Worm (Caenorhabditis elegans) whole organism, early embryonic: Measurements from ENCODE around the gene prp-39.
"Not testable (repeated sequence)": the region's sequence is repeated elsewhere in the genome, so short reads cannot be mapped to it uniquely, and the experiment has no call there.

Experiments used
- B0310.2 ChIP-seq: sonication (generic microtip); optimal IDR thresholded peaks from 2 replicates; lab custom pipeline; 2016; ENCODE audit warnings: mild to moderate bottlenecking, missing genetic modification characterization, missing compliant biosample characterization
- F13C5.2 ChIP-seq: sonication (generic microtip); optimal IDR thresholded peaks from 2 replicates; lab custom pipeline; 2017; ENCODE audit warnings: mild to moderate bottlenecking, missing genetic modification characterization, inconsistent platforms, missing compliant biosample characterization
- aly-1 ChIP-seq: sonication (generic microtip); optimal IDR thresholded peaks from 2 replicates; lab custom pipeline; 2016; ENCODE audit warnings: missing genetic modification characterization, missing compliant biosample characterization
- ama-1 ChIP-seq: fragments of 150-350 bp; optimal IDR thresholded peaks from 2 replicates; lab custom pipeline; 2014
- ceh-13 ChIP-seq: fragments of 200-800 bp; sonication (Bioruptor generic); optimal IDR thresholded peaks from 2 replicates; lab custom pipeline; 2018; ENCODE audit warnings: mild to moderate bottlenecking, missing genetic modification characterization, missing compliant biosample characterization
- ceh-36 ChIP-seq: sonication (generic microtip); optimal IDR thresholded peaks from 2 replicates; lab custom pipeline; 2016; ENCODE audit warnings: missing genetic modification characterization, inconsistent platforms, missing compliant biosample characterization
- ets-7 ChIP-seq: sonication (generic microtip); optimal IDR thresholded peaks from 2 replicates; lab custom pipeline; 2016; ENCODE audit warnings: missing genotype, missing genetic modification characterization, missing compliant biosample characterization
- flt-1 ChIP-seq: fragments of 200-800 bp; sonication (Bioruptor generic); IDR thresholded peaks from 2 replicates; pipeline ENCODE4 v1.3.6; 2022; ENCODE audit warnings: missing genetic modification characterization, missing compliant biosample characterization
- hmbx-1 ChIP-seq: sonication (generic microtip); optimal IDR thresholded peaks from 2 replicates; lab custom pipeline; 2016; ENCODE audit warnings: mild to moderate bottlenecking, missing genetic modification characterization, missing compliant biosample characterization
- hmg-4 ChIP-seq: fragments of 200-800 bp; sonication (Bioruptor generic); optimal IDR thresholded peaks from 2 replicates; lab custom pipeline; 2018; ENCODE audit warnings: mild to moderate bottlenecking, missing genetic modification characterization, missing compliant biosample characterization
- hnd-1 ChIP-seq: sonication (generic microtip); optimal IDR thresholded peaks from 2 replicates; lab custom pipeline; 2016; ENCODE audit warnings: missing genetic modification characterization, missing compliant biosample characterization
- pes-1 ChIP-seq: fragments of 200-800 bp; sonication (Bioruptor generic); IDR thresholded peaks from 2 replicates; pipeline ENCODE4 v1.3.6; 2022; ENCODE audit warnings: missing genetic modification reagents, missing genetic modification characterization, missing compliant biosample characterization
- scrt-1 ChIP-seq: fragments of 200-800 bp; sonication (Bioruptor generic); IDR thresholded peaks from 2 replicates; pipeline ENCODE4 v1.3.6; 2022; ENCODE audit warnings: missing genetic modification characterization, missing compliant biosample characterization
- sea-1 ChIP-seq: fragments of 200-800 bp; sonication (Bioruptor generic); conservative IDR thresholded peaks from 2 replicates; pipeline ENCODE4 v1.3.6; 2022; ENCODE audit warnings: missing genetic modification characterization, missing compliant biosample characterization
- tbx-11 ChIP-seq: fragments of 200-800 bp; sonication (Bioruptor generic); IDR thresholded peaks from 2 replicates; pipeline ENCODE4 v1.3.6; 2022; ENCODE audit warnings: missing genetic modification characterization, missing compliant biosample characterization
- tbx-37 ChIP-seq: fragments of 200-800 bp; sonication (Bioruptor generic); conservative IDR thresholded peaks from 2 replicates; pipeline ENCODE4 v1.3.6; 2022; ENCODE audit warnings: missing genetic modification reagents, missing genetic modification characterization, missing compliant biosample characterization
- tra-4 ChIP-seq: sonication (generic microtip); optimal IDR thresholded peaks from 2 replicates; lab custom pipeline; 2017; ENCODE audit warnings: missing genetic modification characterization, missing compliant biosample characterization

The prp-39 gene

ce11 chrV:5677947-5678346 is 4.5 kb downstream of the prp-39 start:
- TF ChIP-seq ama-1 (lab: Kevin White, UChicago) (no peak), tra-4 (tag; lab: Kevin White, UChicago) (no peak), B0310.2 (tag; lab: Kevin White, UChicago) (no peak), tbx-11 (no peak), scrt-1 (GFP tag; lab: Robert Waterston, UW) (no peak)

DNA sequence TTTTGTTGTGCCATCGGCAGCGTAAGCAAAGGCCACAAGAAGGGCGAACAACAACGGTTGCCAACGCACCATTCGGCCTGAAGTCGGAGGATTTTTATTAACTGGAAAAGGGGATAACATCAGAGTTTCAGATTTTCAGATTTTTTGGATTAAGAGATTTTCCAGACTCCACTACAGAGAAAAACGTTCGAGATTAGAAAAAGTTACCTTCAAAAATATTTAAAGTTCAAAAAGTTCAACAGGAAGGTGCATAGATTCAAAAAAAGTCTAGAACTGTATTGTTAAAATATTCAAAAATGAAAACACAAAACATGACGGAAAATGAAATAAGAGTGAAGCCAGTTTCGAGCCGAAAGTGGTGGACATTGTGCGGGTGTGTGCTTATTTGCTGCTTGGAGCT is 6.4 kb downstream of the prp-39 start, which contains the start of gene pqn-13:
pqn-13 (minus strand) TSS at position 101 of the 400 bp plus-strand sequence.
- TF ChIP-seq hmbx-1 (tag; lab: Kevin White, UChicago) (no peak), hnd-1 (tag; lab: Kevin White, UChicago) (no peak), scrt-1 (GFP tag; lab: Robert Waterston, UW) (no peak), tbx-11 (no peak), B0310.2 (tag; lab: Kevin White, UChicago) (no peak), hmg-4 (GFP tag; lab: Kevin White, UChicago) (no peak), tbx-37 (GFP tag; lab: Robert Waterston, UW) (no peak), F13C5.2 (tag; lab: Kevin White, UChicago) (no peak), ceh-13 (GFP tag; lab: Kevin White, UChicago) (no peak), pes-1 (GFP tag; lab: Robert Waterston, UW) (no peak), tra-4 (tag; lab: Kevin White, UChicago) (no peak), ceh-36 (tag; lab: Kevin White, UChicago) (no peak)

- no peak for TF ChIP-seq ceh-36 (tag; lab: Kevin White, UChicago)
- TF ChIP-seq scrt-1 (GFP tag; lab: Robert Waterston, UW): no peak
- TF ChIP-seq tbx-37 (GFP tag; lab: Robert Waterston, UW): no peak
- TF ChIP-seq sea-1: no peak
- no peak for TF ChIP-seq ama-1 (lab: Kevin White, UChicago)
- TF ChIP-seq ceh-13 (GFP tag; lab: Kevin White, UChicago): no peak
- TF ChIP-seq tra-4 (tag; lab: Kevin White, UChicago): no peak
- no peak for TF ChIP-seq F13C5.2 (tag; lab: Kevin White, UChicago)
- no peak for TF ChIP-seq aly-1 (tag; lab: Kevin White, UChicago)
- TF ChIP-seq hmg-4 (GFP tag; lab: Kevin White, UChicago): no peak
- TF ChIP-seq B0310.2 (tag; lab: Kevin White, UChicago): no peak
- no peak for TF ChIP-seq hmbx-1 (tag; lab: Kevin White, UChicago)
- no peak for TF ChIP-seq flt-1 (GFP tag; lab: Robert Waterston, UW)
- TF ChIP-seq ets-7: no peak
- no peak for TF ChIP-seq hnd-1 (tag; lab: Kevin White, UChicago)
Observed at ce11 chrV:5672270-5672669, 10.2 kb downstream of the prp-39 start.

ce11 chrV:5668968-5669367 is 13.5 kb downstream of the prp-39 start:
- TF ChIP-seq flt-1 (GFP tag; lab: Robert Waterston, UW) (no peak), tra-4 (tag; lab: Kevin White, UChicago) (no peak), ets-7 (no peak), sea-1 (no peak), scrt-1 (GFP tag; lab: Robert Waterston, UW) (no peak), hmbx-1 (tag; lab: Kevin White, UChicago) (no peak), hnd-1 (tag; lab: Kevin White, UChicago) (no peak), tbx-11 (no peak), ceh-36 (tag; lab: Kevin White, UChicago) (no peak), tbx-37 (GFP tag; lab: Robert Waterston, UW) (no peak), pes-1 (GFP tag; lab: Robert Waterston, UW) (no peak), ama-1 (lab: Kevin White, UChicago) (no peak)

- TF ChIP-seq scrt-1 (GFP tag; lab: Robert Waterston, UW): no peak
- TF ChIP-seq sea-1: no peak
- TF ChIP-seq B0310.2 (tag; lab: Kevin White, UChicago): no peak
- peak; percentile 29; the same call in 1 of the 2 replicates for TF ChIP-seq pes-1 (GFP tag; lab: Robert Waterston, UW)
- TF ChIP-seq ceh-13 (GFP tag; lab: Kevin White, UChicago): no peak
Observed at ce11 chrV:5667337-5667736, 15.1 kb downstream of the prp-39 start.

DNA sequence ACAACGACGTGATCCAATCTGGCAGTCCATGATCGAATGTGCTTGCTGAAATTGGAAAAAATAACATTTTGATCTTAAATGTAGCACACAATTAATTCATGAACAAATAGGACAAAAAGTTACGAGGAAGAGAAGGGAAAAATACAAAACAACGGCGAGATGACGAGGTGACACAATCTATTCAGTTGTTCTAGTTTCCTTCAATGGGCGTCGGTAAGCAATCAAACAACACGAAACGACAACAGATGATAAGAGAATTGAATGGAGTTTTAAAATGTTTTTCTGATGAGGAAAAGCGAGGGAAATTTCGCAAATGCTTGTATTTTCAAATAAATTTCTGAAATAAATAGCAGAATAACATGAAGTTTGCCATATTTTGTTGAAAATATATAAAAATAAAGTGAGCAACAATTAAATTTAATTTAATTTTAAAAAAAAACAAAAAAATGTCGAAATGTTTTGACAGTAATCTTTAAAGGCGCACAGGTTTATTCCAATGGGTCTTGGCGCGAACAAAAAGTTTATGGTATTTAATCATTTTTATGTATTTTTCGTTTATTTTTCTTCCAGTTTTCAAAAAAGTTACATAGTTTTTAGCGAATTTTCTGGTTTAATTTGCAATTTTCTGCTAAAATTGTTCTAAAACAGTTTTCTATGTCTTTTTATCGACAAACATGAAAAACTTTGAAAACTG is 16.2 kb downstream of the prp-39 start, which contains the start of gene C14C11.7:
C14C11.7 (minus strand) TSS at position 51 of the 694 bp plus-strand sequence.
- TF ChIP-seq hmg-4 (GFP tag; lab: Kevin White, UChicago): no peak
- TF ChIP-seq hnd-1 (tag; lab: Kevin White, UChicago): no peak
- TF ChIP-seq tbx-11: no peak
- no peak for TF ChIP-seq aly-1 (tag; lab: Kevin White, UChicago)
- no peak for TF ChIP-seq tbx-37 (GFP tag; lab: Robert Waterston, UW)
- no peak for TF ChIP-seq ceh-36 (tag; lab: Kevin White, UChicago)
- no peak for TF ChIP-seq pes-1 (GFP tag; lab: Robert Waterston, UW)
- TF ChIP-seq hmbx-1 (tag; lab: Kevin White, UChicago): no peak
- no peak for TF ChIP-seq sea-1
- TF ChIP-seq tra-4 (tag; lab: Kevin White, UChicago): no peak
- no peak for TF ChIP-seq flt-1 (GFP tag; lab: Robert Waterston, UW)
- TF ChIP-seq B0310.2 (tag; lab: Kevin White, UChicago): no peak
- no peak for TF ChIP-seq ets-7
- TF ChIP-seq scrt-1 (GFP tag; lab: Robert Waterston, UW): no peak
- no peak for TF ChIP-seq F13C5.2 (tag; lab: Kevin White, UChicago)
- TF ChIP-seq ama-1 (lab: Kevin White, UChicago): no peak
- no peak for TF ChIP-seq ceh-13 (GFP tag; lab: Kevin White, UChicago)

DNA sequence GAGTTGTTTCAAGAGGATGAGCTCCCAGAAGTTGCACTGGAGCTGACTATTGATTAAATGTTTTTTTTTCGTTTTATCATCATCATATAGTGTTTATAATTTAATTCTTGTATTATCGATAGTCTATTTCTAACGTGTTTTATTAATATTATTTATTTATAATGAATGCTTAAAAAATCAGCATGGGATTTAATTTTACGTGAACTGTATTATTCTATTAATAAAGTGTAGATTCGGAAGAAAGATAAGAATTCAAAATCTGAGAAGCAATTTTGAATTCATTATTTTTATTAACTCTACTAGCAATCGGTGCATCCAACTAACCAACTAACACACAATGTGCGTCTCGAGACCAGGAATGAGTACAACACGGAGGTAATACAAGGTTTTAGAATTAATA is 19.1 kb downstream of the prp-39 start, which contains the start of gene C14C11.1:
C14C11.1 (plus strand) TSS at position 301 of the 400 bp plus-strand sequence.
- TF ChIP-seq ceh-36 (tag; lab: Kevin White, UChicago); ama-1 (lab: Kevin White, UChicago); F13C5.2 (tag; lab: Kevin White, UChicago): not testable (repeated sequence)
